Fruit fly (Drosophila melanogaster) whole organism, embryonic: ENCODE measurements around the gene CaMKI.

Experiments used
- CG10209 ChIP-seq: fragments of 200-800 bp; sonication (Bioruptor generic); optimal IDR thresholded peaks from 3 replicates; lab custom pipeline; 2017; ENCODE audit warnings: missing biosample characterization, mild to moderate bottlenecking, missing genetic modification characterization, missing genetic modification reagents
- CG12155 ChIP-seq: fragments of 200-800 bp; sonication (Bioruptor generic); optimal IDR thresholded peaks from 3 replicates; lab custom pipeline; 2016; ENCODE audit warnings: missing biosample characterization, missing genetic modification characterization
- CG12942 ChIP-seq: fragments of 200-800 bp; sonication (Bioruptor generic); optimal IDR thresholded peaks from 3 replicates; lab custom pipeline; 2016; ENCODE audit warnings: missing biosample characterization, missing genetic modification characterization
- CG17912 ChIP-seq: fragments of 200-800 bp; sonication (Bioruptor generic); optimal IDR thresholded peaks from 2 replicates; lab custom pipeline; 2018; ENCODE audit warnings: missing biosample characterization, mild to moderate bottlenecking, missing genetic modification characterization
- CG2678 ChIP-seq: fragments of 200-800 bp; sonication (Bioruptor generic); optimal IDR thresholded peaks from 3 replicates; lab custom pipeline; 2019; ENCODE audit warnings: missing biosample characterization, mild to moderate bottlenecking, missing genetic modification characterization, moderate library complexity
- CG6813 ChIP-seq: fragments of 200-800 bp; sonication (Bioruptor generic); optimal IDR thresholded peaks from 2 replicates; lab custom pipeline; 2017; ENCODE audit warnings: missing biosample characterization, missing genetic modification characterization, mild to moderate bottlenecking, moderate library complexity, missing genetic modification reagents
- Dref ChIP-seq: fragments of 200-800 bp; sonication (Bioruptor generic); IDR thresholded peaks from 2 replicates; pipeline ENCODE4 v1.3.6; 2022; ENCODE audit warnings: missing biosample characterization, missing genetic modification characterization
- HLH4C ChIP-seq: fragments of 200-800 bp; sonication (Bioruptor generic); IDR thresholded peaks from 3 replicates; pipeline ENCODE4 v1.3.6; 2022; ENCODE audit warnings: missing biosample characterization, missing genetic modification characterization; ENCODE audit not compliant: partially characterized antibody
- NC2α ChIP-seq: fragments of 200-800 bp; sonication (Bioruptor generic); optimal IDR thresholded peaks from 2 replicates; lab custom pipeline; 2016; ENCODE audit warnings: missing biosample characterization, missing genetic modification characterization
- Oli ChIP-seq: fragments of 200-800 bp; sonication (Bioruptor generic); optimal IDR thresholded peaks from 2 replicates; lab custom pipeline; 2018; ENCODE audit warnings: missing biosample characterization, mild to moderate bottlenecking, missing genetic modification characterization, moderate library complexity
- btn ChIP-seq: fragments of 200-800 bp; sonication (Bioruptor generic); optimal IDR thresholded peaks from 2 replicates; lab custom pipeline; 2016; ENCODE audit warnings: missing biosample characterization, missing genetic modification characterization
- mirr ChIP-seq: fragments of 200-800 bp; sonication (Bioruptor generic); optimal IDR thresholded peaks from 3 replicates; lab custom pipeline; 2018; ENCODE audit warnings: missing biosample characterization, mild to moderate bottlenecking, missing genetic modification characterization
- tio ChIP-seq: fragments of 200-800 bp; sonication (Bioruptor generic); optimal IDR thresholded peaks from 2 replicates; lab custom pipeline; 2017; ENCODE audit warnings: missing biosample characterization, missing genetic modification characterization, inconsistent platforms

DNA sequence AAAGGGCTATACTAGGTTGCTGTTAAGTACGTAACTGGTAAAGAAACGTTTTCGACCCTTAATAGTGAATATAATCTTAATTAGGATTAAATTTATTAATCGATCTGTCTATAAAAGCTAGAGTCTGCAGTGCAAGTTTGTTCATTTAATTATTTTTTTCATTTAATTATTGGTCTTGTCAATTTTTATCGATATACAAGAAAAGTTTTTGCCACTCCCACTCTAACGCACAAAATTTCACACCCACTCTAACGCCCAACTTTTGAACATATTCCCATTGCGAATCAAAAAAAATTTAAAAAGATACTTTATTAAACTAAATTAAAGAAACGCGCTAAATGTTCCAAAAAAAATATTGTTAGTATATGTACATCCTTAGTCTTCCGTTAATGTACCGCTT is 2.8 kb downstream of the CaMKI start:
- TF ChIP-seq CG17912 (no peak), CG12942 (no peak), tio (GFP tag; lab: Kevin White, UChicago) (no peak), CG10209 (GFP tag; lab: Kevin White, UChicago) (no peak), HLH4C (GFP tag; lab: Robert Waterston, UW) (no peak), btn (GFP tag; lab: Kevin White, UChicago) (no peak), Oli (no peak), CG12155 (GFP tag; lab: Kevin White, UChicago) (no peak), CG2678 (tag; lab: Kevin White, UChicago) (no peak), NC2α (GFP tag; lab: Kevin White, UChicago) (no peak), Dref (GFP tag; lab: Robert Waterston, UW) (no peak), CG6813 (GFP tag; lab: Kevin White, UChicago) (no peak), mirr (no peak)
